Fruit fly (Drosophila melanogaster) Kc167 (cell line): ENCODE results near the gene CG3529.

ENCODE experiments used
- Myc ChIP-seq: fragments of >200 bp; optimal IDR thresholded peaks from 2 replicates; lab custom pipeline; 2017; ENCODE audit warnings: missing external identifiers
- h ChIP-seq: fragments of >200 bp; optimal IDR thresholded peaks from 3 replicates; lab custom pipeline; 2018; ENCODE audit warnings: missing external identifiers
- insv ChIP-seq: fragments of >200 bp; optimal IDR thresholded peaks from 3 replicates; lab custom pipeline; 2018; ENCODE audit warnings: missing external identifiers
- psq ChIP-seq: fragments of >200 bp; optimal IDR thresholded peaks from 2 replicates; lab custom pipeline; 2017; ENCODE audit warnings: missing external identifiers
- ttk ChIP-seq: sonication (Bioruptor generic); optimal IDR thresholded peaks from 2 replicates; lab custom pipeline; 2017; ENCODE audit warnings: missing external identifiers

dm6 chr3L:9476829-9477228, 30.2 kb downstream of the CG3529 start, which contains the start of the genes Uch-L5 and Jarid2:
- TF ChIP-seq insv (no peak), psq (lab: Kevin White, UChicago) (no peak), h (lab: Kevin White, UChicago) (no peak), ttk (lab: Kevin White, UChicago) (no peak), Myc (no peak)
